Fruit fly (Drosophila melanogaster) whole organism, embryonic: Measurements from ENCODE around the gene Mst89B.

ENCODE experiments used
- Aef1 ChIP-seq: fragments of 200-800 bp; sonication (Bioruptor generic); IDR thresholded peaks from 3 replicates; pipeline ENCODE4 v1.3.6; 2022; ENCODE audit warnings: missing biosample characterization, missing genetic modification characterization
- Antp ChIP-seq: fragments of 200-800 bp; sonication (Bioruptor generic); optimal IDR thresholded peaks from 3 replicates; lab custom pipeline; 2016; ENCODE audit warnings: missing biosample characterization, missing genetic modification characterization
- BtbVII ChIP-seq: fragments of 200-800 bp; sonication (Bioruptor generic); optimal IDR thresholded peaks from 3 replicates; lab custom pipeline; 2017; ENCODE audit warnings: missing biosample characterization, mild to moderate bottlenecking, missing genetic modification characterization
- CG10321 ChIP-seq: fragments of 200-800 bp; sonication (Bioruptor generic); IDR thresholded peaks from 2 replicates; pipeline ENCODE4 v1.3.6; 2022; ENCODE audit warnings: missing biosample characterization, missing genetic modification characterization
- CG10462 ChIP-seq: fragments of 200-800 bp; sonication (Bioruptor generic); optimal IDR thresholded peaks from 2 replicates; lab custom pipeline; 2016; ENCODE audit warnings: missing biosample characterization, missing genetic modification characterization
- CG11093 ChIP-seq: fragments of 200-800 bp; sonication (Bioruptor generic); IDR thresholded peaks from 3 replicates; pipeline ENCODE4 v1.3.6; 2022; ENCODE audit warnings: missing biosample characterization, missing genetic modification characterization
- CG11560 ChIP-seq: fragments of 200-800 bp; sonication (Bioruptor generic); IDR thresholded peaks from 3 replicates; pipeline ENCODE4 v1.3.6; 2022; ENCODE audit warnings: missing biosample characterization, missing genetic modification characterization
- CG1529 ChIP-seq: fragments of 200-800 bp; sonication (Bioruptor generic); optimal IDR thresholded peaks from 3 replicates; lab custom pipeline; 2018; ENCODE audit warnings: missing biosample characterization, missing genetic modification characterization
- CG17186 ChIP-seq: fragments of 200-800 bp; sonication (Bioruptor generic); optimal IDR thresholded peaks from 3 replicates; lab custom pipeline; 2017; ENCODE audit warnings: missing biosample characterization, missing genetic modification reagents, missing genetic modification characterization
- CG17612 ChIP-seq: fragments of 200-800 bp; sonication (Bioruptor generic); IDR thresholded peaks from 2 replicates; pipeline ENCODE4 v1.3.6; 2022; ENCODE audit warnings: missing biosample characterization, missing genetic modification characterization
- CG18619 ChIP-seq: fragments of 200-800 bp; sonication (Bioruptor generic); optimal IDR thresholded peaks from 3 replicates; lab custom pipeline; 2017; ENCODE audit warnings: missing biosample characterization, mild to moderate bottlenecking, missing genetic modification characterization
- CG2116 ChIP-seq: fragments of 200-800 bp; sonication (Bioruptor generic); optimal IDR thresholded peaks from 3 replicates; lab custom pipeline; 2018; ENCODE audit warnings: missing biosample characterization, mild to moderate bottlenecking, missing genetic modification characterization
- CG31365 ChIP-seq: fragments of 200-800 bp; sonication (Bioruptor generic); optimal IDR thresholded peaks from 2 replicates; lab custom pipeline; 2018; ENCODE audit warnings: missing biosample characterization, mild to moderate bottlenecking, missing genetic modification characterization
- CG34224 ChIP-seq: fragments of 200-800 bp; sonication (Bioruptor generic); IDR thresholded peaks from 3 replicates; pipeline ENCODE4 v1.3.6; 2022; ENCODE audit warnings: missing biosample characterization, missing genetic modification characterization; ENCODE audit not compliant: partially characterized antibody
- CG4328 ChIP-seq: fragments of 200-800 bp; sonication (Bioruptor generic); optimal IDR thresholded peaks from 3 replicates; lab custom pipeline; 2017; ENCODE audit warnings: missing biosample characterization, missing genetic modification reagents, missing genetic modification characterization
- CG4820 ChIP-seq: fragments of 200-800 bp; sonication (Bioruptor generic); optimal IDR thresholded peaks from 3 replicates; lab custom pipeline; 2016; ENCODE audit warnings: missing biosample characterization, missing genetic modification characterization
- CG7556 ChIP-seq: fragments of 200-800 bp; sonication (Bioruptor generic); optimal IDR thresholded peaks from 2 replicates; lab custom pipeline; 2017; ENCODE audit warnings: missing biosample characterization, mild to moderate bottlenecking, missing genetic modification characterization
- CG7963 ChIP-seq: fragments of 200-800 bp; sonication (Bioruptor generic); IDR thresholded peaks from 3 replicates; pipeline ENCODE4 v1.3.6; 2022; ENCODE audit warnings: missing biosample characterization, missing genetic modification characterization; ENCODE audit not compliant: partially characterized antibody
- CG8089 ChIP-seq: fragments of 200-800 bp; sonication (Bioruptor generic); optimal IDR thresholded peaks from 3 replicates; lab custom pipeline; 2016; ENCODE audit warnings: missing biosample characterization, missing genetic modification characterization
- CrebB ChIP-seq: fragments of 200-800 bp; sonication (Bioruptor generic); optimal IDR thresholded peaks from 3 replicates; lab custom pipeline; 2018; ENCODE audit warnings: missing biosample characterization, mild to moderate bottlenecking, missing genetic modification characterization
- Dip3 ChIP-seq: fragments of 200-800 bp; sonication (Bioruptor generic); optimal IDR thresholded peaks from 3 replicates; lab custom pipeline; 2016; ENCODE audit warnings: missing biosample characterization, missing genetic modification characterization
- Doc3 ChIP-seq: fragments of 200-800 bp; sonication (Bioruptor generic); IDR thresholded peaks from 3 replicates; pipeline ENCODE4 v1.3.6; 2022; ENCODE audit warnings: missing biosample characterization, missing genetic modification characterization; ENCODE audit not compliant: partially characterized antibody
- ERR ChIP-seq: fragments of 200-800 bp; sonication (Bioruptor generic); optimal IDR thresholded peaks from 2 replicates; lab custom pipeline; 2016; ENCODE audit warnings: missing biosample characterization, missing genetic modification characterization
- Gsc ChIP-seq: fragments of 200-800 bp; sonication (Bioruptor generic); IDR thresholded peaks from 2 replicates; pipeline ENCODE4 v1.3.6; 2022; ENCODE audit warnings: missing biosample characterization, missing genetic modification characterization
- H2.0 ChIP-seq: fragments of 200-800 bp; sonication (Bioruptor generic); IDR thresholded peaks from 2 replicates; pipeline ENCODE4 v1.3.6; 2022; ENCODE audit warnings: missing biosample characterization, missing genetic modification characterization
- HLH3B ChIP-seq: fragments of 200-800 bp; sonication (Bioruptor generic); IDR thresholded peaks from 2 replicates; pipeline ENCODE4 v1.3.6; 2022; ENCODE audit warnings: missing biosample characterization, missing genetic modification characterization
- HLHmδ ChIP-seq: fragments of 200-800 bp; sonication (Bioruptor generic); optimal IDR thresholded peaks from 2 replicates; lab custom pipeline; 2018; ENCODE audit warnings: missing biosample characterization, mild to moderate bottlenecking, missing genetic modification characterization, moderate library complexity
- Hr39 ChIP-seq: fragments of >200 bp; optimal IDR thresholded peaks from 2 replicates; lab custom pipeline; 2017
- Kr ChIP-seq: fragments of 200-800 bp; sonication (Bioruptor generic); optimal IDR thresholded peaks from 2 replicates; lab custom pipeline; 2017; ENCODE audit warnings: missing biosample characterization, mild to moderate bottlenecking, missing genetic modification characterization
- Mes4 ChIP-seq: fragments of 200-800 bp; sonication (Bioruptor generic); optimal IDR thresholded peaks from 2 replicates; lab custom pipeline; 2016; ENCODE audit warnings: missing biosample characterization, missing genetic modification characterization
- Poxn ChIP-seq: fragments of 200-800 bp; sonication (Bioruptor generic); IDR thresholded peaks from 2 replicates; pipeline ENCODE4 v1.3.6; 2022; ENCODE audit warnings: missing biosample characterization, missing genetic modification characterization
- Rx ChIP-seq: fragments of 200-800 bp; sonication (Bioruptor generic); IDR thresholded peaks from 2 replicates; pipeline ENCODE4 v1.3.6; 2022; ENCODE audit warnings: missing biosample characterization, missing genetic modification characterization
- Spps ChIP-seq: fragments of 200-800 bp; sonication (Bioruptor generic); optimal IDR thresholded peaks from 2 replicates; lab custom pipeline; 2018; ENCODE audit warnings: missing biosample characterization, mild to moderate bottlenecking, missing genetic modification characterization
- Taf1 ChIP-seq: fragments of 200-800 bp; sonication (Bioruptor generic); IDR thresholded peaks from 2 replicates; pipeline ENCODE4 v1.3.6; 2022; ENCODE audit warnings: missing biosample characterization, missing genetic modification characterization
- ab ChIP-seq: fragments of 200-800 bp; sonication (Bioruptor generic); optimal IDR thresholded peaks from 2 replicates; lab custom pipeline; 2016; ENCODE audit warnings: missing biosample characterization, missing genetic modification characterization
- br ChIP-seq: fragments of >200 bp; optimal IDR thresholded peaks from 2 replicates; lab custom pipeline; 2017
- cad ChIP-seq: fragments of >200 bp; optimal IDR thresholded peaks from 2 replicates; lab custom pipeline; 2017; ENCODE audit warnings: missing biosample characterization, missing genetic modification characterization
- dmrt11E ChIP-seq: fragments of 200-800 bp; sonication (Bioruptor generic); optimal IDR thresholded peaks from 3 replicates; lab custom pipeline; 2018; ENCODE audit warnings: missing biosample characterization, mild to moderate bottlenecking, missing genetic modification characterization, moderate library complexity
- emc ChIP-seq: fragments of 200-800 bp; sonication (Bioruptor generic); optimal IDR thresholded peaks from 2 replicates; lab custom pipeline; 2016; ENCODE audit warnings: missing biosample characterization, missing genetic modification characterization
- esg ChIP-seq: fragments of 200-800 bp; sonication (Bioruptor generic); conservative IDR thresholded peaks from 2 replicates; pipeline ENCODE4 v1.3.6; 2022; ENCODE audit warnings: missing biosample characterization, missing genetic modification characterization
- grau ChIP-seq: fragments of 200-800 bp; optimal IDR thresholded peaks from 3 replicates; lab custom pipeline; 2019; ENCODE audit warnings: missing biosample characterization, mild to moderate bottlenecking, missing genetic modification characterization, moderate library complexity
- hb ChIP-seq: fragments of 200-800 bp; sonication (Bioruptor generic); IDR thresholded peaks from 3 replicates; pipeline ENCODE4 v1.3.6; 2022; ENCODE audit warnings: missing biosample characterization, missing genetic modification characterization; ENCODE audit not compliant: partially characterized antibody
- jing ChIP-seq: fragments of 200-800 bp; sonication (Bioruptor generic); optimal IDR thresholded peaks from 2 replicates; lab custom pipeline; 2018; ENCODE audit warnings: missing biosample characterization, mild to moderate bottlenecking, missing genetic modification characterization
- odd ChIP-seq: fragments of 200-800 bp; sonication (Bioruptor generic); optimal IDR thresholded peaks from 2 replicates; lab custom pipeline; 2017; ENCODE audit warnings: missing biosample characterization, mild to moderate bottlenecking, missing genetic modification characterization
- slbo ChIP-seq: fragments of 200-800 bp; sonication (Bioruptor generic); IDR thresholded peaks from 2 replicates; pipeline ENCODE4 v1.3.6; 2022; ENCODE audit warnings: missing biosample characterization, missing genetic modification characterization
- sob ChIP-seq: fragments of 200-800 bp; sonication (Bioruptor generic); IDR thresholded peaks from 2 replicates; pipeline ENCODE4 v1.3.6; 2022; ENCODE audit warnings: missing biosample characterization, missing genetic modification characterization
- sr ChIP-seq: fragments of 200-800 bp; sonication (Bioruptor generic); IDR thresholded peaks from 3 replicates; pipeline ENCODE4 v1.3.6; 2022; ENCODE audit warnings: missing biosample characterization, missing genetic modification characterization
- sug ChIP-seq: fragments of 200-800 bp; optimal IDR thresholded peaks from 2 replicates; lab custom pipeline; 2019; ENCODE audit warnings: missing biosample characterization, mild to moderate bottlenecking, missing genetic modification characterization, moderate library complexity
- trem ChIP-seq: fragments of 200-800 bp; optimal IDR thresholded peaks from 3 replicates; lab custom pipeline; 2019; ENCODE audit warnings: missing biosample characterization, mild to moderate bottlenecking, missing genetic modification characterization, moderate library complexity
- wek ChIP-seq: fragments of 200-800 bp; sonication (Bioruptor generic); optimal IDR thresholded peaks from 3 replicates; lab custom pipeline; 2018; ENCODE audit warnings: missing biosample characterization, mild to moderate bottlenecking, missing genetic modification characterization, moderate library complexity

Mst89B gene

dm6 chr3R:16221359-16222299 lies 45.2 kb upstream of the Mst89B start (continued):
- TF ChIP-seq odd (GFP tag; lab: Kevin White, UChicago) (peak; percentile 97), trem (tag; lab: Kevin White, UChicago) (peak; percentile 70), CG31365 (tag; lab: Kevin White, UChicago) (no peak), Doc3 (no peak), Taf1 (GFP tag; lab: Robert Waterston, UW) (peak; percentile 17; the same call in 1 of the 2 replicates), jing (GFP tag; lab: Kevin White, UChicago) (peak; percentile 5), esg (GFP tag; lab: Robert Waterston, UW) (peak; percentile 69), CG4328 (GFP tag; lab: Kevin White, UChicago) (peak; percentile 93), sob (GFP tag; lab: Robert Waterston, UW) (peak; percentile 65), CrebB (tag; lab: Kevin White, UChicago) (no peak), ERR (GFP tag; lab: Kevin White, UChicago) (no peak), CG10462 (GFP tag; lab: Kevin White, UChicago) (peak; percentile 83), grau (tag; lab: Kevin White, UChicago) (peak; percentile 88), br (lab: Kevin White, UChicago) (no peak), Rx (peak; percentile 64), CG10321 (GFP tag; lab: Robert Waterston, UW) (no peak), dmrt11E (tag; lab: Kevin White, UChicago) (peak; percentile 93), Antp (GFP tag; lab: Kevin White, UChicago) (no peak), wek (GFP tag; lab: Kevin White, UChicago) (no peak), Spps (tag; lab: Kevin White, UChicago) (peak; percentile 87), sr (peak; percentile 15; the same call in 2 of the 3 replicates), CG8089 (GFP tag; lab: Kevin White, UChicago) (no peak), ab (GFP tag; lab: Kevin White, UChicago) (peak; percentile 77), Dip3 (GFP tag; lab: Kevin White, UChicago) (no peak), Hr39 (lab: Kevin White, UChicago) (no peak), H2.0 (GFP tag; lab: Robert Waterston, UW) (peak; percentile 82), Poxn (GFP tag; lab: Robert Waterston, UW) (0 out of 2 replicates have a peak, but pooled peaks have one; percentile 41), HLHmδ (GFP tag; lab: Kevin White, UChicago) (no peak), sug (tag; lab: Kevin White, UChicago) (peak; percentile 90), cad (GFP tag; lab: Kevin White, UChicago) (no peak), Kr (GFP tag; lab: Kevin White, UChicago) (peak; percentile 65), CG17612 (GFP tag; lab: Robert Waterston, UW) (no peak; the same call in 1 of the 2 replicates), CG17186 (GFP tag; lab: Kevin White, UChicago) (no peak), CG11093 (GFP tag; lab: Robert Waterston, UW) (peak; percentile 72; the same call in 2 of the 3 replicates), Aef1 (peak; percentile 94), CG34224 (GFP tag; lab: Robert Waterston, UW) (no peak), CG18619 (GFP tag; lab: Kevin White, UChicago) (peak; percentile 98), Gsc (GFP tag; lab: Robert Waterston, UW) (0 out of 2 replicates have a peak, but pooled peaks have one; percentile 34), CG4820 (peak; percentile 80), Mes4 (GFP tag; lab: Kevin White, UChicago) (no peak), CG7963 (no peak), CG11560 (tag; lab: Robert Waterston, UW) (0 out of 3 replicates have a peak, but pooled peaks have one; percentile 23), hb (GFP tag; lab: Robert Waterston, UW) (no peak), BtbVII (GFP tag; lab: Kevin White, UChicago) (peak; percentile 95), slbo (GFP tag; lab: Robert Waterston, UW) (peak; percentile 88), emc (GFP tag; lab: Kevin White, UChicago) (no peak), CG2116 (GFP tag; lab: Kevin White, UChicago) (peak; percentile 70), CG7556 (GFP tag; lab: Kevin White, UChicago) (peak; percentile 99), CG1529 (GFP tag; lab: Kevin White, UChicago) (peak; percentile 87), HLH3B (GFP tag; lab: Robert Waterston, UW) (peak; percentile 76; the same call in 1 of the 2 replicates)
